Worm (Caenorhabditis elegans) whole organism, late embryonic: Measurements from ENCODE around the gene F14D7.3.

Source experiments
- C38D4.7 ChIP-seq: fragments of 200-800 bp; sonication (Bioruptor generic); optimal IDR thresholded peaks from 2 replicates; lab custom pipeline; 2018; ENCODE audit warnings: mild to moderate bottlenecking, missing genetic modification characterization, moderate library complexity, missing compliant biosample characterization
- F13H6.1 ChIP-seq: sonication (generic microtip); optimal IDR thresholded peaks from 2 replicates; lab custom pipeline; 2016; ENCODE audit warnings: missing genetic modification characterization, missing compliant biosample characterization
- K02D7.2 ChIP-seq: sonication (generic microtip); optimal IDR thresholded peaks from 2 replicates; lab custom pipeline; 2017; ENCODE audit warnings: mild to moderate bottlenecking, missing genetic modification characterization, missing compliant biosample characterization
- Y22D7AL.16 ChIP-seq: sonication (generic microtip); optimal IDR thresholded peaks from 2 replicates; lab custom pipeline; 2016; ENCODE audit warnings: missing genetic modification characterization, missing compliant biosample characterization
- ceh-14 ChIP-seq: sonication (generic microtip); optimal IDR thresholded peaks from 2 replicates; lab custom pipeline; 2016; ENCODE audit warnings: missing genotype, missing genetic modification characterization, missing compliant biosample characterization
- ceh-18 ChIP-seq: sonication (generic microtip); optimal IDR thresholded peaks from 2 replicates; lab custom pipeline; 2016; ENCODE audit warnings: missing genetic modification characterization, missing compliant biosample characterization
- ceh-19 ChIP-seq: fragments of 200-800 bp; sonication (Bioruptor generic); optimal IDR thresholded peaks from 2 replicates; lab custom pipeline; 2018; ENCODE audit warnings: mild to moderate bottlenecking, missing genetic modification characterization, missing compliant biosample characterization
- ceh-2 ChIP-seq: sonication (generic microtip); optimal IDR thresholded peaks from 2 replicates; lab custom pipeline; 2016; ENCODE audit warnings: missing genotype, missing genetic modification characterization, missing compliant biosample characterization
- ceh-22 ChIP-seq: sonication (generic microtip); optimal IDR thresholded peaks from 2 replicates; lab custom pipeline; 2017; ENCODE audit warnings: missing biosample characterization, missing genetic modification characterization
- ceh-24 ChIP-seq: sonication (generic microtip); optimal IDR thresholded peaks from 2 replicates; lab custom pipeline; 2016; ENCODE audit warnings: mild to moderate bottlenecking, missing genetic modification characterization, missing compliant biosample characterization
- ceh-31 ChIP-seq: sonication (generic microtip); optimal IDR thresholded peaks from 2 replicates; lab custom pipeline; 2016; ENCODE audit warnings: missing genetic modification characterization, missing compliant biosample characterization
- ceh-34 ChIP-seq: sonication (generic microtip); optimal IDR thresholded peaks from 2 replicates; lab custom pipeline; 2016; ENCODE audit warnings: mild to moderate bottlenecking, missing genetic modification characterization, missing compliant biosample characterization
- ceh-48 ChIP-seq: sonication (generic microtip); optimal IDR thresholded peaks from 2 replicates; lab custom pipeline; 2016; ENCODE audit warnings: missing genetic modification characterization, inconsistent platforms, missing compliant biosample characterization
- che-1 ChIP-seq: sonication (generic microtip); optimal IDR thresholded peaks from 2 replicates; lab custom pipeline; 2016; ENCODE audit warnings: mild to moderate bottlenecking, missing genetic modification characterization, missing compliant biosample characterization
- dmd-4 ChIP-seq: sonication (generic microtip); optimal IDR thresholded peaks from 2 replicates; lab custom pipeline; 2016; ENCODE audit warnings: borderline replicate concordance, missing genetic modification characterization, missing compliant biosample characterization
- dve-1 ChIP-seq: sonication (generic microtip); optimal IDR thresholded peaks from 2 replicates; lab custom pipeline; 2017; ENCODE audit warnings: antibody characterized with exemption, mild to moderate bottlenecking, missing genetic modification characterization, missing compliant biosample characterization
- elt-2 ChIP-seq: sonication (generic microtip); optimal IDR thresholded peaks from 2 replicates; lab custom pipeline; 2016; ENCODE audit warnings: missing genetic modification reagents, missing genetic modification characterization, missing compliant biosample characterization
- elt-4 ChIP-seq: sonication (generic microtip); optimal IDR thresholded peaks from 2 replicates; lab custom pipeline; 2016; ENCODE audit warnings: missing genetic modification characterization, missing compliant biosample characterization
- ets-4 ChIP-seq: sonication (generic microtip); optimal IDR thresholded peaks from 2 replicates; lab custom pipeline; 2016; ENCODE audit warnings: missing genetic modification characterization, missing compliant biosample characterization
- fkh-6 ChIP-seq: sonication (generic microtip); optimal IDR thresholded peaks from 2 replicates; lab custom pipeline; 2016; ENCODE audit warnings: missing genetic modification characterization, missing compliant biosample characterization
- gmeb-2 ChIP-seq: sonication (generic microtip); optimal IDR thresholded peaks from 2 replicates; lab custom pipeline; 2016; ENCODE audit warnings: missing genetic modification characterization, inconsistent platforms, missing compliant biosample characterization
- hlh-30 ChIP-seq: sonication (generic microtip); optimal IDR thresholded peaks from 2 replicates; lab custom pipeline; 2017; ENCODE audit warnings: antibody characterized with exemption, missing genetic modification characterization, missing compliant biosample characterization; ENCODE audit not compliant: insufficient read depth
- lim-6 ChIP-seq: sonication (generic microtip); optimal IDR thresholded peaks from 2 replicates; lab custom pipeline; 2016; ENCODE audit warnings: missing genetic modification characterization, missing compliant biosample characterization
- madf-2 ChIP-seq: sonication (generic microtip); optimal IDR thresholded peaks from 2 replicates; lab custom pipeline; 2017; ENCODE audit warnings: missing genetic modification characterization, missing compliant biosample characterization
- mec-3 ChIP-seq: sonication (generic microtip); optimal IDR thresholded peaks from 2 replicates; lab custom pipeline; 2016; ENCODE audit warnings: borderline replicate concordance, missing genetic modification characterization, missing compliant biosample characterization
- npax-4 ChIP-seq: sonication (generic microtip); optimal IDR thresholded peaks from 2 replicates; lab custom pipeline; 2016; ENCODE audit warnings: missing genetic modification characterization, missing compliant biosample characterization
- odd-2 ChIP-seq: sonication (generic microtip); optimal IDR thresholded peaks from 2 replicates; lab custom pipeline; 2017; ENCODE audit warnings: antibody characterized with exemption, mild to moderate bottlenecking, missing genetic modification characterization, missing compliant biosample characterization
- pat-9 ChIP-seq: fragments of 200-800 bp; sonication (Bioruptor generic); optimal IDR thresholded peaks from 2 replicates; lab custom pipeline; 2018; ENCODE audit warnings: mild to moderate bottlenecking, missing genetic modification characterization, moderate library complexity, missing compliant biosample characterization
- pha-4 ChIP-seq: fragments of 150-350 bp; optimal IDR thresholded peaks from 2 replicates; lab custom pipeline; 2018; ENCODE audit warnings: missing biosample characterization, missing genetic modification reagents, missing genetic modification characterization
- pros-1 ChIP-seq: fragments of 150-350 bp; optimal IDR thresholded peaks from 2 replicates; lab custom pipeline; 2014; ENCODE audit warnings: missing biosample characterization, missing genetic modification reagents, missing genetic modification characterization
- ref-2 ChIP-seq: sonication (generic microtip); optimal IDR thresholded peaks from 2 replicates; lab custom pipeline; 2016; ENCODE audit warnings: missing genetic modification characterization, missing compliant biosample characterization
- rnt-1 ChIP-seq: sonication (generic microtip); optimal IDR thresholded peaks from 2 replicates; lab custom pipeline; 2016; ENCODE audit warnings: missing genetic modification characterization, missing compliant biosample characterization
- sox-4 ChIP-seq: sonication (generic microtip); optimal IDR thresholded peaks from 2 replicates; lab custom pipeline; 2017; ENCODE audit warnings: mild to moderate bottlenecking, missing genetic modification characterization, inconsistent platforms, missing compliant biosample characterization
- syd-9 ChIP-seq: sonication (generic microtip); optimal IDR thresholded peaks from 2 replicates; lab custom pipeline; 2016; ENCODE audit warnings: mild to moderate bottlenecking, missing genetic modification characterization, moderate library complexity, missing compliant biosample characterization
- ttx-3 ChIP-seq: sonication (generic microtip); optimal IDR thresholded peaks from 2 replicates; lab custom pipeline; 2016; ENCODE audit warnings: missing genetic modification reagents, missing genetic modification characterization, missing compliant biosample characterization
- unc-86 ChIP-seq: sonication (generic microtip); optimal IDR thresholded peaks from 2 replicates; lab custom pipeline; 2016; ENCODE audit warnings: missing genetic modification characterization, missing compliant biosample characterization
- zip-5 ChIP-seq: sonication (generic microtip); optimal IDR thresholded peaks from 2 replicates; lab custom pipeline; 2016; ENCODE audit warnings: missing genetic modification characterization, missing compliant biosample characterization

The F14D7.3 gene

ce11 chrV:14290636-14291035, 6.0 kb upstream of the F14D7.3 start, which contains the start of gene F14D7.18:
Gene F14D7.18 (minus strand): TSS chrV:14290736.
- TF ChIP-seq dve-1 (tag; lab: Kevin White, UChicago) = no peak
- TF ChIP-seq odd-2 (tag; lab: Kevin White, UChicago) = no peak
- TF ChIP-seq npax-4 (tag; lab: Kevin White, UChicago) = no peak
- no peak for TF ChIP-seq ceh-31 (tag; lab: Kevin White, UChicago)
- TF ChIP-seq elt-2 = no peak
- TF ChIP-seq ceh-14 = no peak
- no peak for TF ChIP-seq ceh-19 (GFP tag; lab: Kevin White, UChicago)
- TF ChIP-seq unc-86 (tag; lab: Kevin White, UChicago) = no peak
- no peak for TF ChIP-seq ceh-18 (tag; lab: Kevin White, UChicago)
- no peak for TF ChIP-seq hlh-30 (tag; lab: Kevin White, UChicago)
- no peak for TF ChIP-seq rnt-1 (tag; lab: Kevin White, UChicago)
- no peak for TF ChIP-seq ceh-48 (tag; lab: Kevin White, UChicago)
- TF ChIP-seq ceh-34 = no peak
- TF ChIP-seq ceh-2 (tag; lab: Kevin White, UChicago) = no peak
- TF ChIP-seq ets-4 (tag; lab: Kevin White, UChicago) = no peak
- TF ChIP-seq, all 69 proteins: peak for 0

ce11 chrV:14293667-14294194, 2.9 kb upstream of the F14D7.3 start, which contains the start of gene F14D7.2:
Gene F14D7.2 (minus strand): TSS chrV:14293717.
- TF ChIP-seq ref-2 = no peak
- TF ChIP-seq npax-4 (tag; lab: Kevin White, UChicago) = no peak
- no peak for TF ChIP-seq ceh-14
- TF ChIP-seq ttx-3 (tag; lab: Kevin White, UChicago) = no peak
- no peak for TF ChIP-seq gmeb-2 (tag; lab: Kevin White, UChicago)
- no peak for TF ChIP-seq pha-4 (tag; lab: Kevin White, UChicago)
- TF ChIP-seq pat-9 (tag; lab: Kevin White, UChicago) = no peak
- no peak for TF ChIP-seq elt-4 (tag; lab: Kevin White, UChicago)
- TF ChIP-seq mec-3 (tag; lab: Kevin White, UChicago) = no peak
- TF ChIP-seq ceh-19 (GFP tag; lab: Kevin White, UChicago) = no peak
- TF ChIP-seq che-1 = no peak
- no peak for TF ChIP-seq ceh-2 (tag; lab: Kevin White, UChicago)
- TF ChIP-seq lim-6 (tag; lab: Kevin White, UChicago) = no peak
- no peak for TF ChIP-seq syd-9 (tag; lab: Kevin White, UChicago)
- TF ChIP-seq pros-1 = no peak
- TF ChIP-seq odd-2 (tag; lab: Kevin White, UChicago) = no peak
- TF ChIP-seq K02D7.2 = no peak
- no peak for TF ChIP-seq dmd-4
- no peak for TF ChIP-seq ceh-22 (tag; lab: Kevin White, UChicago)
- no peak for TF ChIP-seq fkh-6 (tag; lab: Kevin White, UChicago)
- TF ChIP-seq, all 69 proteins: peak for 0

ce11 chrV:14294396-14294795, 2.2 kb upstream of the F14D7.3 start, which contains the start of gene F14D7.9:
Gene F14D7.9 (plus strand): TSS chrV:14294696.
- TF ChIP-seq C38D4.7 (GFP tag; lab: Kevin White, UChicago) = no peak
- no peak for TF ChIP-seq ceh-34
- no peak for TF ChIP-seq F13H6.1 (tag; lab: Kevin White, UChicago)
- TF ChIP-seq zip-5 (tag; lab: Kevin White, UChicago) = no peak
- TF ChIP-seq ceh-24 (tag; lab: Kevin White, UChicago) = no peak
- TF ChIP-seq sox-4 = no peak
- TF ChIP-seq lim-6 (tag; lab: Kevin White, UChicago) = no peak
- TF ChIP-seq Y22D7AL.16 = no peak
- no peak for TF ChIP-seq madf-2
- no peak for TF ChIP-seq ets-4 (tag; lab: Kevin White, UChicago)
- TF ChIP-seq, all 69 proteins: peak for 0
